Fruit fly (Drosophila melanogaster): ENCODE data around the gene GATAd.

The GATAd gene

DNA sequence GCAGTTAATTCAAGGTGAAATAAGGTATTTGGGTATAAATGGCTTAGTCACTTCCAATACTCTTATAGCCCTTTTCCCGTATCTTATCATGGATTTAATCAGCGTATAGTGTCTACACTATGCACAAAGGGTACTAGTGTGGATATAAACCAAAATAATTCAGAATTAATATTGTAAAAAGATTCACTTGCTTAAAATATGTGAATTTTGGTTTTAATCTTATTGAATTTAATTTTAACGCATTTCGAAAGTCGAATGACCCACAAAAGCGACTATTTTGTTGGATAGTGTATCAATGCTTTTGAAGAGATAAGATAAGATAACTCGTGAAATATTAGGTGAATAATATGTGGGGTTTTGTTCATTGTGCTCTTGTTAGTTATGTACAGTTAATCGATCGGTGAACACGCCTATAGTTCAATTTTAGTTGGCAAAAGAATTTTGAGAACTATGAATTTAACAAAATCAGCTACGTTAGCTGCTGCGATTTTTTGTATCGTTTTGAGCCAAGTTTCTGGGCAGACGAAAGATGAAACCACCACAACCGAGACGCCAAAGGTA is 48.4 kb downstream of the GATAd start, which contains the start of gene CG5096 (continued):
- TF ChIP-seq CG7963 (GFP tag; IDR thresholded peaks at IDR 0.05; ENCODE audit: partially characterized antibody) (no peak), odd (GFP tag; optimal IDR thresholded peaks at IDR 0.05) (peak; percentile 75), lmd (GFP tag; IDR thresholded peaks at IDR 0.05) (peak; percentile 86), CG2712 (tag; optimal IDR thresholded peaks at IDR 0.05) (peak; percentile 90), CG2116 (GFP tag; optimal IDR thresholded peaks at IDR 0.05) (peak; percentile 49), CG10565 (GFP tag; optimal IDR thresholded peaks at IDR 0.05) (no peak), fu2 (GFP tag; optimal IDR thresholded peaks at IDR 0.05) (peak; percentile 68), CG8478 (optimal IDR thresholded peaks at IDR 0.05) (no peak), hkb (optimal IDR thresholded peaks at IDR 0.05) (no peak), hkb (GFP tag; IDR thresholded peaks at IDR 0.05) (peak; percentile 96), Myb (GFP tag; optimal IDR thresholded peaks at IDR 0.05) (peak; percentile 68), CG18619 (GFP tag; optimal IDR thresholded peaks at IDR 0.05) (peak; percentile 83), nom (GFP tag; optimal IDR thresholded peaks at IDR 0.05) (no peak), CG4617 (GFP tag; optimal IDR thresholded peaks at IDR 0.05; ENCODE audit: borderline replicate concordance) (peak; percentile 45), Dref (GFP tag; IDR thresholded peaks at IDR 0.05) (no peak), gsb-n (tag; optimal IDR thresholded peaks at IDR 0.05) (peak; percentile 72), HLH4C (GFP tag; IDR thresholded peaks at IDR 0.05; ENCODE audit: partially characterized antibody) (no peak), klu (GFP tag; IDR thresholded peaks at IDR 0.05) (peak; percentile 71), Side (GFP tag; optimal IDR thresholded peaks at IDR 0.05) (peak; percentile 83), slbo (GFP tag; IDR thresholded peaks at IDR 0.05) (peak; percentile 91), HLHmδ (GFP tag; optimal IDR thresholded peaks at IDR 0.05) (no peak), sna (GFP tag; IDR thresholded peaks at IDR 0.05; ENCODE audit: partially characterized antibody) (no peak), bsh (GFP tag; optimal IDR thresholded peaks at IDR 0.05) (peak in 1 of 2 experiments; percentile 90), tx (GFP tag; optimal IDR thresholded peaks at IDR 0.05) (peak; percentile 65), insv (GFP tag; optimal IDR thresholded peaks at IDR 0.05) (peak in 1 of 2 experiments; percentile 12), Dbx (GFP tag; IDR thresholded peaks at IDR 0.05) (peak; percentile 94), row (GFP tag; IDR thresholded peaks at IDR 0.05) (peak; percentile 96), CG5180 (GFP tag; optimal IDR thresholded peaks at IDR 0.05) (peak; percentile 78), dpn (GFP tag; optimal IDR thresholded peaks at IDR 0.05) (peak; percentile 80 to 82), mam (GFP tag; optimal IDR thresholded peaks at IDR 0.05) (peak; percentile 86), ftz-f1 (GFP tag; optimal IDR thresholded peaks at IDR 0.05) (peak; percentile 29), CG10209 (GFP tag; optimal IDR thresholded peaks at IDR 0.05) (peak; percentile 88), Taf1 (GFP tag; IDR thresholded peaks at IDR 0.05) (peak; percentile 82), CG16863 (GFP tag; optimal IDR thresholded peaks at IDR 0.05) (peak; percentile 71), CG42726 (GFP tag; IDR thresholded peaks at IDR 0.05; ENCODE audit: partially characterized antibody) (no peak), Dip2 (GFP tag; IDR thresholded peaks at IDR 0.05) (no peak), CG2129 (GFP tag; IDR thresholded peaks at IDR 0.05; ENCODE audit: partially characterized antibody) (no peak)

DNA sequence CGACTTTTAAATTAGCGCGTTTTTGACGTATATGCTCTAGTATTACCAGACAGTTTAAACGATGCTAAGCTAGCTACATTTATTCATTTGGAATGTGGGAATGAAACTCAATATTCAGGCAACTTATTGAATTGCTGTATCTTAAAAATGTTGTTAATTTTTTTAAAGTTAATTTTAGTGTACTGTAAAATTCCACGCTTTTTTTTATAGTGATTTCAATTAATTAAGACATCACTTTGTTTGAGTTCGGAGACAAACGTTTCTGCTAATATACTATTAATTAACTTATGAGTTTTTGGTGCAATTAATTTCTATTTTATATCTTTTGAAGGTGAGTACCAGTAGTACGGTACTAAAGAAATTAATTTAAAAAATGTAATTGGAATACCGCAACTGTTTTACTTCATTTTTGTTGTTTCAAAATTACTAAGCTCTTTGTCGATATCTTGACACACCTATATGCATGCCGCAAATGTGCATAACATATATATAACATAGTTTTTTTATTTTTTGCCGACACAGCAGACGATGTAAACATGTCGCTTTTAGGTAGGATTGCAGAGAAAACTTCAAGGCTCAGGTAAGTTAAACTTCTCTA is 52.8 kb downstream of the GATAd start, which contains the start of the genes Cdk1 and mRpS7:
Cdk1 (minus strand) TSS at position 55 of the 598 bp plus-strand sequence.
mRpS7 (plus strand) TSS at position 455 of the 598 bp plus-strand sequence.
- TF ChIP-seq CG7556 (GFP tag; optimal IDR thresholded peaks at IDR 0.05) (peak; percentile 71), CG17829 (tag; optimal IDR thresholded peaks at IDR 0.05) (peak; percentile 70), Opbp (GFP tag; IDR thresholded peaks at IDR 0.05; ENCODE audit: partially characterized antibody) (no peak), CG14710 (tag; optimal IDR thresholded peaks at IDR 0.05) (peak; percentile 87), amos (GFP tag; IDR thresholded peaks at IDR 0.05; ENCODE audit: partially characterized antibody) (no peak), CG10267 (tag; optimal IDR thresholded peaks at IDR 0.05) (peak; percentile 74), twi (tag; optimal IDR thresholded peaks at IDR 0.05) (peak; percentile 62), Side (GFP tag; optimal IDR thresholded peaks at IDR 0.05) (peak; percentile 18), ci (GFP tag; IDR thresholded peaks at IDR 0.05) (peak; percentile 82; the same call in 2 of the 3 replicates), dan (GFP tag; IDR thresholded peaks at IDR 0.05) (no peak), CG1233 (GFP tag; optimal IDR thresholded peaks at IDR 0.05) (peak; percentile 66), CG11695 (GFP tag; IDR thresholded peaks at IDR 0.05) (peak; percentile 70), dati (GFP tag; IDR thresholded peaks at IDR 0.05) (peak; percentile 16; the same call in 1 of the 2 replicates), wor (GFP tag; IDR thresholded peaks at IDR 0.05) (peak; percentile 56; the same call in 1 of the 2 replicates), btn (GFP tag; optimal IDR thresholded peaks at IDR 0.05) (no peak)

Measured in whole organism, embryonic.